Fruit fly (Drosophila melanogaster) whole organism, wandering third instar larva: Measurements from ENCODE around the gene Gr93c.
A peak's percentile ranks its signal among the peaks of the same experiment; 100 is the strongest.

Experiments used
- Abd-B ChIP-seq: fragments of >200 bp; optimal IDR thresholded peaks from 2 replicates; lab custom pipeline; 2017; ENCODE audit warnings: missing biosample characterization, missing genetic modification characterization
- CG32264 ChIP-seq: fragments of 200-800 bp; sonication (Bioruptor generic); optimal IDR thresholded peaks from 2 replicates; lab custom pipeline; 2016; ENCODE audit warnings: missing biosample characterization, missing genetic modification characterization
- CG9705 ChIP-seq: fragments of 200-800 bp; sonication (Bioruptor generic); optimal IDR thresholded peaks from 2 replicates; lab custom pipeline; 2018; ENCODE audit warnings: missing biosample characterization, mild to moderate bottlenecking, missing genetic modification characterization
- CrebA ChIP-seq: fragments of 200-800 bp; sonication (Bioruptor generic); optimal IDR thresholded peaks from 2 replicates; lab custom pipeline; 2016; ENCODE audit warnings: missing biosample characterization, mild to moderate bottlenecking, missing genetic modification characterization, borderline replicate concordance
- Dfd ChIP-seq: fragments of >200 bp; optimal IDR thresholded peaks from 2 replicates; lab custom pipeline; 2017; ENCODE audit warnings: missing biosample characterization, missing genetic modification characterization
- Dif ChIP-seq: fragments of 200-275, 200-300 bp; sonication (Bioruptor generic); optimal IDR thresholded peaks from 2 replicates; lab custom pipeline; 2018; ENCODE audit warnings: missing biosample characterization, missing genetic modification characterization; ENCODE audit not compliant: partially characterized antibody
- GATAd ChIP-seq: sonication (Bioruptor generic); optimal IDR thresholded peaks from 2 replicates; lab custom pipeline; 2016; ENCODE audit warnings: missing biosample characterization, missing genetic modification characterization
- HLH106 ChIP-seq: fragments of 200-800 bp; optimal IDR thresholded peaks from 3 replicates; lab custom pipeline; 2019; ENCODE audit warnings: missing biosample characterization, mild to moderate bottlenecking, missing genetic modification characterization, moderate library complexity
- Hnf4 ChIP-seq: fragments of 200-800 bp; sonication (Bioruptor generic); optimal IDR thresholded peaks from 2 replicates; lab custom pipeline; 2016; ENCODE audit warnings: missing biosample characterization, mild to moderate bottlenecking, missing genetic modification characterization
- Hr78 ChIP-seq: fragments of >200 bp; optimal IDR thresholded peaks from 2 replicates; lab custom pipeline; 2017; ENCODE audit warnings: missing biosample characterization, missing genetic modification characterization
- Hr83 ChIP-seq: fragments of 200-300 bp; sonication (Bioruptor generic); optimal IDR thresholded peaks from 2 replicates; lab custom pipeline; 2016; ENCODE audit warnings: missing biosample characterization, mild to moderate bottlenecking, missing genetic modification characterization, moderate library complexity; ENCODE audit not compliant: poor library complexity, severe bottlenecking
- Jra ChIP-seq: sonication (Bioruptor generic); optimal IDR thresholded peaks from 2 replicates; lab custom pipeline; 2016; ENCODE audit warnings: missing biosample characterization, missing genetic modification characterization
- Mio ChIP-seq: sonication (Bioruptor generic); optimal IDR thresholded peaks from 2 replicates; lab custom pipeline; 2016; ENCODE audit warnings: missing biosample characterization, missing genetic modification characterization
- Myc ChIP-seq: fragments of >200 bp; optimal IDR thresholded peaks from 2 replicates; lab custom pipeline; 2017
- N ChIP-seq: fragments of >200 bp; optimal IDR thresholded peaks from 2 replicates; lab custom pipeline; 2018; ENCODE audit warnings: missing biosample characterization, missing external identifiers, missing genetic modification characterization
- OdsH ChIP-seq: fragments of 200-800 bp; sonication (Bioruptor generic); optimal IDR thresholded peaks from 2 replicates; lab custom pipeline; 2016; ENCODE audit warnings: missing biosample characterization, mild to moderate bottlenecking, missing genetic modification characterization
- Rel ChIP-seq, 2 experiments: fragments of 200-800 bp; sonication (Bioruptor generic) in 1 of 2; optimal IDR thresholded peaks; 2 replicates in 1 of 2; 3 replicates in 1 of 2; lab custom pipeline; 2016 to 2019; ENCODE audit warnings: mild to moderate bottlenecking in 2 of 2, missing biosample characterization in 2 of 2, missing genetic modification characterization in 2 of 2, moderate library complexity in 1 of 2
- Sp1 ChIP-seq: fragments of 200-800 bp; sonication (Bioruptor generic); optimal IDR thresholded peaks from 3 replicates; lab custom pipeline; 2019; ENCODE audit warnings: missing biosample characterization, mild to moderate bottlenecking, missing genetic modification characterization, moderate library complexity
- Vsx2 ChIP-seq: fragments of 200-300, 225-300 bp; sonication (Bioruptor generic); optimal IDR thresholded peaks from 2 replicates; lab custom pipeline; 2018; ENCODE audit warnings: missing biosample characterization, missing genetic modification characterization; ENCODE audit not compliant: partially characterized antibody
- br ChIP-seq: fragments of 200-800 bp; sonication (Bioruptor generic); optimal IDR thresholded peaks from 2 replicates; lab custom pipeline; 2016; ENCODE audit warnings: missing biosample characterization, missing genetic modification characterization
- brk ChIP-seq: fragments of 200-800 bp; sonication (Bioruptor generic); optimal IDR thresholded peaks from 2 replicates; lab custom pipeline; 2016; ENCODE audit warnings: missing biosample characterization, mild to moderate bottlenecking, missing genetic modification characterization
- dl ChIP-seq, 2 experiments: fragments of 175-275, 200-275 bp in 1 of 2; fragments of 200-275 bp in 1 of 2; sonication (Bioruptor generic); optimal IDR thresholded peaks; lab custom pipeline; 2018; ENCODE audit warnings: mild to moderate bottlenecking in 2 of 2, missing biosample characterization in 2 of 2, missing genetic modification characterization in 2 of 2, moderate library complexity in 2 of 2; ENCODE audit not compliant: partially characterized antibody in 2 of 2, insufficient read depth in 1 of 2
- dmrt93B ChIP-seq: fragments of 200-800 bp; sonication (Bioruptor generic); optimal IDR thresholded peaks from 2 replicates; lab custom pipeline; 2018; ENCODE audit warnings: missing biosample characterization, mild to moderate bottlenecking, missing genetic modification characterization
- dsf ChIP-seq: sonication (Bioruptor generic); optimal IDR thresholded peaks from 2 replicates; lab custom pipeline; 2016; ENCODE audit warnings: missing biosample characterization, missing genetic modification characterization, borderline replicate concordance
- ey ChIP-seq: fragments of 200-800 bp; sonication (Bioruptor generic); optimal IDR thresholded peaks from 2 replicates; lab custom pipeline; 2016; ENCODE audit warnings: missing biosample characterization, missing genetic modification characterization
- foxo ChIP-seq, 2 experiments: fragments of 200-800 bp; sonication (Bioruptor generic); optimal IDR thresholded peaks; 2 replicates in 1 of 2; 3 replicates in 1 of 2; lab custom pipeline; 2016 to 2017; ENCODE audit warnings: missing biosample characterization in 2 of 2, missing genetic modification characterization in 2 of 2
- fru ChIP-seq: fragments of 200-800 bp; sonication (Bioruptor generic); optimal IDR thresholded peaks from 3 replicates; lab custom pipeline; 2016; ENCODE audit warnings: missing biosample characterization, mild to moderate bottlenecking, missing genetic modification characterization
- h ChIP-seq: fragments of 200-800 bp; sonication (Bioruptor generic); optimal IDR thresholded peaks from 3 replicates; lab custom pipeline; 2016; ENCODE audit warnings: missing biosample characterization, mild to moderate bottlenecking, missing genetic modification characterization
- jim ChIP-seq: fragments of 175-275, 200-325 bp; sonication (Bioruptor generic); optimal IDR thresholded peaks from 2 replicates; lab custom pipeline; 2016; ENCODE audit warnings: missing biosample characterization, mild to moderate bottlenecking, missing genetic modification characterization
- lola ChIP-seq: fragments of >200 bp; optimal IDR thresholded peaks from 2 replicates; lab custom pipeline; 2017; ENCODE audit warnings: missing biosample characterization, missing genetic modification characterization
- pan ChIP-seq: fragments of >200 bp; optimal IDR thresholded peaks from 2 replicates; lab custom pipeline; 2017
- psq ChIP-seq: fragments of 200-800 bp; sonication (Bioruptor generic); optimal IDR thresholded peaks from 3 replicates; lab custom pipeline; 2017; ENCODE audit warnings: missing biosample characterization, mild to moderate bottlenecking, missing genetic modification characterization, moderate library complexity
- rgr ChIP-seq: fragments of 200-800 bp; sonication (Bioruptor generic); optimal IDR thresholded peaks from 3 replicates; lab custom pipeline; 2016; ENCODE audit warnings: missing biosample characterization, mild to moderate bottlenecking, missing genetic modification characterization
- sage ChIP-seq: fragments of 200-800 bp; sonication (Bioruptor generic); optimal IDR thresholded peaks from 2 replicates; lab custom pipeline; 2016; ENCODE audit warnings: missing biosample characterization, mild to moderate bottlenecking, missing genetic modification characterization
- sv ChIP-seq: fragments of 200-800 bp; sonication (Bioruptor generic); optimal IDR thresholded peaks from 3 replicates; lab custom pipeline; 2016; ENCODE audit warnings: missing biosample characterization, missing genetic modification characterization
- tai ChIP-seq: sonication (Bioruptor generic); optimal IDR thresholded peaks from 2 replicates; lab custom pipeline; 2016; ENCODE audit warnings: missing biosample characterization, missing genetic modification characterization
- usp ChIP-seq: fragments of >200 bp; optimal IDR thresholded peaks from 2 replicates; lab custom pipeline; 2017; ENCODE audit warnings: missing biosample characterization, missing genetic modification characterization
- woc ChIP-seq: sonication (Bioruptor generic); optimal IDR thresholded peaks from 2 replicates; lab custom pipeline; 2016; ENCODE audit warnings: missing biosample characterization, mild to moderate bottlenecking, missing genetic modification characterization

Gr93c gene

dm6 chr3R:21854574-21855468 lies 9.8 kb upstream of the Gr93c start:
- TF ChIP-seq pan (lab: Kevin White, UChicago) (no peak), psq (GFP tag; lab: Kevin White, UChicago) (peak; percentile 37), fru (GFP tag; lab: Kevin White, UChicago) (no peak)
- TF ChIP-seq, all 38 proteins: peak for 1

dm6 chr3R:21853618-21854573 lies 8.8 kb upstream of the Gr93c start:
- TF ChIP-seq lola (GFP tag; lab: Kevin White, UChicago) (no peak), tai (GFP tag; lab: Kevin White, UChicago) (no peak), Mio (peak; percentile 9), br (peak; percentile 10), ey (GFP tag; lab: Kevin White, UChicago) (no peak), Sp1 (GFP tag; lab: Kevin White, UChicago) (peak; percentile 54), h (GFP tag; lab: Kevin White, UChicago) (peak; percentile 47), foxo (GFP tag; optimal IDR thresholded peaks at IDR 0.05; lab: Kevin White, UChicago) (peak; percentile 31 to 64), dsf (GFP tag; lab: Kevin White, UChicago) (no peak), pan (lab: Kevin White, UChicago) (no peak), sage (GFP tag; lab: Kevin White, UChicago) (peak; percentile 76), Hr83 (GFP tag; lab: Kevin White, UChicago) (peak; percentile 91), Rel (GFP tag; optimal IDR thresholded peaks at IDR 0.05; lab: Kevin White, UChicago) (peak; percentile 91), Rel (tag; optimal IDR thresholded peaks at IDR 0.05; lab: Kevin White, UChicago) (no peak), dmrt93B (GFP tag; lab: Kevin White, UChicago) (no peak), Hnf4 (GFP tag; lab: Kevin White, UChicago) (peak; percentile 1), Dif (GFP tag; lab: Kevin White, UChicago) (peak; percentile 94), Dfd (no peak), rgr (GFP tag; lab: Kevin White, UChicago) (peak; percentile 24), CG32264 (GFP tag; lab: Kevin White, UChicago) (peak; percentile 15), CrebA (GFP tag; lab: Kevin White, UChicago) (peak; percentile 93), HLH106 (no peak), Vsx2 (GFP tag; lab: Kevin White, UChicago) (peak; percentile 75), usp (GFP tag; lab: Kevin White, UChicago) (no peak), jim (GFP tag; lab: Kevin White, UChicago) (peak; percentile 56), Abd-B (GFP tag; lab: Kevin White, UChicago) (no peak), dl (GFP tag; optimal IDR thresholded peaks at IDR 0.05; lab: Kevin White, UChicago; ENCODE audit: insufficient read depth in 1 of 2, partially characterized antibody in 2 of 2) (peak; percentile 87 to 88), woc (GFP tag; lab: Kevin White, UChicago) (peak; percentile 38), N (GFP tag; lab: Kevin White, UChicago) (peak; percentile 48), fru (GFP tag; lab: Kevin White, UChicago) (peak; percentile 41), CG9705 (no peak), psq (GFP tag; lab: Kevin White, UChicago) (peak; percentile 84), OdsH (GFP tag; lab: Kevin White, UChicago) (no peak), Hr78 (GFP tag; lab: Kevin White, UChicago) (no peak), GATAd (GFP tag; lab: Kevin White, UChicago) (no peak), Myc (lab: Kevin White, UChicago) (no peak), brk (peak; percentile 86), sv (GFP tag; lab: Kevin White, UChicago) (no peak), Jra (GFP tag; lab: Kevin White, UChicago) (peak; percentile 61)
